Worm (Caenorhabditis elegans): ENCODE measurements around the gene glo-1.

The glo-1 gene

ce11 chrX:9832370-9832769 lies 49.6 kb downstream of the glo-1 start (continued):
- no peak for TF ChIP-seq tag-97 (GFP tag; IDR thresholded peaks at IDR 0.05)
- no peak for TF ChIP-seq nhr-42 (GFP tag; IDR thresholded peaks at IDR 0.05)

DNA sequence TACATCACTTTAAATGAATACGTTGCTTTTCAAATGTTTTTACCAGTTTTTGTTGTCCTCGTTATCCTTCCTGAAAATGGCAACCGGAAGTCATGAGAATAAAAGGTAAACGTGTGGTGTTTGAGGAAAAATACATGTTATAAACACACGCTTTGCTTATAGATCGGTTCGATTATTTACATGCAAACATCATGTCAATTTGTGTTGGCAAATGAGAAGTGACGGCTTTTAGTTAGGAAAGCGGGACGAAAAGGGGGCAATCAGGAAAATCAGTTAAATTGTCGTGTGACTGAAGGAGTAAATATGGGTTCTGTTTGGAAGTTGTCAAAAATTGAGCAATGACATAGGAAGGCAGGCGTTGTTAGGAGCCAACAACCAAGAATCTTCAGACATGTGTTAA lies 50.8 kb downstream of the glo-1 start, which contains the start of gene rrc-1:
rrc-1 (minus strand) TSS at position 74 of the 400 bp plus-strand sequence.
- peak; percentile 94 for TF ChIP-seq aha-1 (tag)
- peak in 1 of 2 experiments; percentile 70 for TF ChIP-seq unc-62 (GFP tag; optimal IDR thresholded peaks at IDR 0.05 in 1 of 2)
- no peak for TF ChIP-seq unc-62 (tag; optimal IDR thresholded peaks at IDR 0.05)
- no peak for TF ChIP-seq mes-2 (tag; optimal IDR thresholded peaks at IDR 0.05; ENCODE audit: poor library complexity, severe bottlenecking)
- TF ChIP-seq ceh-28 (tag; optimal IDR thresholded peaks at IDR 0.05) = no peak
- 0 out of 2 replicates have a peak, but pooled peaks have one; percentile 16 for TF ChIP-seq ceh-20 (GFP tag; IDR thresholded peaks at IDR 0.05)
